Worm (Caenorhabditis elegans) whole organism, L4 larva: Measurements from ENCODE around the gene flp-23.
A peak's percentile ranks its signal among the peaks of the same experiment; 100 is the strongest.

Source experiments
- D1046.2 ChIP-seq: fragments of 200-800 bp; sonication (Bioruptor generic); IDR thresholded peaks from 2 replicates; pipeline ENCODE4 v1.3.6; 2022; ENCODE audit warnings: missing genetic modification characterization, missing compliant biosample characterization
- F10B5.3 ChIP-seq: sonication (generic microtip); optimal IDR thresholded peaks from 2 replicates; lab custom pipeline; 2016; ENCODE audit warnings: mild to moderate bottlenecking, missing genetic modification characterization, missing compliant biosample characterization
- F26F4.8 ChIP-seq: fragments of 200-800 bp; sonication (Bioruptor generic); conservative IDR thresholded peaks from 2 replicates; pipeline ENCODE4 v1.3.6; 2022; ENCODE audit warnings: missing genetic modification characterization, missing compliant biosample characterization
- F37D6.2 ChIP-seq: sonication (generic microtip); optimal IDR thresholded peaks from 2 replicates; lab custom pipeline; 2016; ENCODE audit warnings: mild to moderate bottlenecking, missing genetic modification characterization, missing compliant biosample characterization
- F44E2.7 ChIP-seq: fragments of 200-800 bp; sonication (Bioruptor generic); IDR thresholded peaks from 2 replicates; pipeline ENCODE4 v2.1.2; 2022; ENCODE audit warnings: missing genetic modification characterization, missing compliant biosample characterization
- T20F7.1 ChIP-seq: fragments of 200-800 bp; sonication (Bioruptor generic); optimal IDR thresholded peaks from 2 replicates; lab custom pipeline; 2018; ENCODE audit warnings: mild to moderate bottlenecking, missing genetic modification characterization, missing compliant biosample characterization
- Y48G9A.11 ChIP-seq: fragments of 200-800 bp; sonication (Bioruptor generic); IDR thresholded peaks from 2 replicates; pipeline ENCODE4 v1.3.6; 2022; ENCODE audit warnings: missing genetic modification reagents, missing genetic modification characterization, missing compliant biosample characterization
- Y5F2A.4 ChIP-seq: fragments of 200-800 bp; sonication (Bioruptor generic); optimal IDR thresholded peaks from 2 replicates; lab custom pipeline; 2018; ENCODE audit warnings: mild to moderate bottlenecking, missing genetic modification characterization, missing compliant biosample characterization
- Y75B8A.6 ChIP-seq: fragments of 200-800 bp; sonication (Bioruptor generic); IDR thresholded peaks from 2 replicates; pipeline ENCODE4 v1.3.6; 2022; ENCODE audit warnings: missing genetic modification reagents, missing genetic modification characterization, missing compliant biosample characterization
- ZK337.2 ChIP-seq: fragments of 200-800 bp; sonication (Bioruptor generic); IDR thresholded peaks from 2 replicates; pipeline ENCODE4 v1.3.6; 2022; ENCODE audit warnings: missing genetic modification reagents, missing genetic modification characterization, missing compliant biosample characterization
- ZK546.5 ChIP-seq, 2 experiments: sonication (generic microtip); optimal IDR thresholded peaks; 2 replicates each; lab custom pipeline; 2017; ENCODE audit warnings: missing biosample characterization in 2 of 2, missing genetic modification characterization in 2 of 2
- ceh-28 ChIP-seq: fragments of 150-350 bp; optimal IDR thresholded peaks from 2 replicates; lab custom pipeline; 2014; ENCODE audit warnings: missing biosample characterization, missing genetic modification reagents, missing genetic modification characterization
- ceh-32 ChIP-seq: sonication (generic microtip); optimal IDR thresholded peaks from 2 replicates; lab custom pipeline; 2016; ENCODE audit warnings: mild to moderate bottlenecking, missing genetic modification characterization, missing compliant biosample characterization; ENCODE audit not compliant: poor library complexity
- ceh-62 ChIP-seq: sonication (generic microtip); optimal IDR thresholded peaks from 2 replicates; lab custom pipeline; 2017; ENCODE audit warnings: missing biosample characterization, missing genetic modification characterization
- ces-1 ChIP-seq: fragments of 150-350 bp; sonication (generic microtip); optimal IDR thresholded peaks from 4 replicates; lab custom pipeline; 2014; ENCODE audit warnings: missing biosample characterization, missing genetic modification reagents, missing genetic modification characterization
- daf-12 ChIP-seq: fragments of 150-350 bp; optimal IDR thresholded peaks from 2 replicates; lab custom pipeline; 2014; ENCODE audit warnings: missing biosample characterization, missing genetic modification reagents, missing genetic modification characterization
- daf-16 ChIP-seq, 3 experiments: sonication (generic microtip); optimal IDR thresholded peaks; 2 replicates each; lab custom pipeline; 2016 to 2017; ENCODE audit warnings: missing genetic modification characterization in 3 of 3, missing genetic modification reagents in 3 of 3, mild to moderate bottlenecking in 2 of 3, missing compliant biosample characterization in 2 of 3, missing biosample characterization in 1 of 3, moderate library complexity in 1 of 3
- daf-8 ChIP-seq: fragments of 200-800 bp; sonication (Bioruptor generic); IDR thresholded peaks from 2 replicates; pipeline ENCODE4 v1.3.6; 2022; ENCODE audit warnings: missing genetic modification characterization, missing compliant biosample characterization
- dmd-8 ChIP-seq: fragments of 200-800 bp; sonication (Bioruptor generic); IDR thresholded peaks from 2 replicates; pipeline ENCODE4 v1.3.6; 2022; ENCODE audit warnings: missing genetic modification characterization, missing compliant biosample characterization
- duxl-1 ChIP-seq: sonication (generic microtip); optimal IDR thresholded peaks from 2 replicates; lab custom pipeline; 2016; ENCODE audit warnings: mild to moderate bottlenecking, missing genetic modification characterization, moderate library complexity, missing compliant biosample characterization; ENCODE audit not compliant: poor library complexity
- egl-43 ChIP-seq: fragments of 200-800 bp; sonication (Bioruptor generic); IDR thresholded peaks from 2 replicates; pipeline ENCODE4 v1.3.6; 2022; ENCODE audit warnings: missing genetic modification reagents, missing genetic modification characterization, missing compliant biosample characterization
- hlh-11 ChIP-seq: fragments of 200-800 bp; sonication (Bioruptor generic); optimal IDR thresholded peaks from 2 replicates; lab custom pipeline; 2018; ENCODE audit warnings: mild to moderate bottlenecking, missing genetic modification characterization, missing compliant biosample characterization
- hlh-30 ChIP-seq: sonication (generic microtip); optimal IDR thresholded peaks from 2 replicates; lab custom pipeline; 2017; ENCODE audit warnings: antibody characterized with exemption, mild to moderate bottlenecking, missing genetic modification characterization, missing compliant biosample characterization; ENCODE audit not compliant: insufficient read depth
- hmg-1.1 ChIP-seq: fragments of 200-800 bp; sonication (Bioruptor generic); IDR thresholded peaks from 2 replicates; pipeline ENCODE4 v1.3.6; 2022; ENCODE audit warnings: missing genetic modification reagents, missing genetic modification characterization, missing compliant biosample characterization
- jun-1 ChIP-seq: fragments of 150-350 bp; optimal IDR thresholded peaks from 2 replicates; lab custom pipeline; 2014; ENCODE audit warnings: missing biosample characterization, missing genetic modification reagents, missing genetic modification characterization
- lim-7 ChIP-seq: fragments of 200-800 bp; sonication (Bioruptor generic); IDR thresholded peaks from 2 replicates; pipeline ENCODE4 v1.3.6; 2022; ENCODE audit warnings: missing genetic modification characterization, missing compliant biosample characterization
- lin-39 ChIP-seq: fragments of 150-350 bp; optimal IDR thresholded peaks from 2 replicates; lab custom pipeline; 2014; ENCODE audit warnings: missing biosample characterization, missing genetic modification reagents, missing genetic modification characterization
- madf-9 ChIP-seq: fragments of 200-800 bp; sonication (Bioruptor generic); conservative IDR thresholded peaks from 2 replicates; pipeline ENCODE4 v1.3.6; 2022; ENCODE audit warnings: missing genetic modification reagents, missing genetic modification characterization, missing compliant biosample characterization
- mdl-1 ChIP-seq, 2 experiments: fragments of 150-350 bp in 1 of 2; sonication (generic microtip) in 1 of 2; optimal IDR thresholded peaks; 2 replicates each; lab custom pipeline; 2014 to 2017; ENCODE audit warnings: missing biosample characterization in 2 of 2, missing genetic modification characterization in 2 of 2
- mep-1 ChIP-seq: fragments of 150-350 bp; sonication (generic microtip); optimal IDR thresholded peaks from 3 replicates; lab custom pipeline; 2014; ENCODE audit warnings: missing biosample characterization, missing genetic modification characterization
- mxl-2 ChIP-seq: fragments of 200-800 bp; sonication (Bioruptor generic); conservative IDR thresholded peaks from 2 replicates; pipeline ENCODE4 v1.3.6; 2022; ENCODE audit warnings: missing genetic modification reagents, missing genetic modification characterization, missing compliant biosample characterization
- mxl-3 ChIP-seq: fragments of 200-800 bp; sonication (Bioruptor generic); optimal IDR thresholded peaks from 2 replicates; lab custom pipeline; 2018; ENCODE audit warnings: mild to moderate bottlenecking, missing genetic modification characterization, missing compliant biosample characterization
- nhr-48 ChIP-seq: sonication (generic microtip); optimal IDR thresholded peaks from 2 replicates; lab custom pipeline; 2016; ENCODE audit warnings: mild to moderate bottlenecking, missing genetic modification characterization, missing compliant biosample characterization
- nhr-6 ChIP-seq: fragments of 150-350 bp; optimal IDR thresholded peaks from 2 replicates; lab custom pipeline; 2014; ENCODE audit warnings: missing biosample characterization, missing genetic modification characterization
- nhr-77 ChIP-seq: fragments of 150-350 bp; optimal IDR thresholded peaks from 2 replicates; lab custom pipeline; 2014; ENCODE audit warnings: missing biosample characterization, missing genetic modification characterization
- pha-4 ChIP-seq, 2 experiments: fragments of 150-350 bp in 1 of 2; fragments of 200-800 bp in 1 of 2; sonication (Bioruptor generic) in 1 of 2; IDR thresholded peaks in 1 of 2; optimal IDR thresholded peaks in 1 of 2; 2 replicates each; pipeline versions ENCODE4 v1.3.6 to Lab custom; 2014 to 2022; ENCODE audit warnings: missing genetic modification characterization in 2 of 2, missing genetic modification reagents in 2 of 2, missing biosample characterization in 1 of 2, missing compliant biosample characterization in 1 of 2
- php-3 ChIP-seq: fragments of 200-800 bp; sonication (Bioruptor generic); IDR thresholded peaks from 2 replicates; pipeline ENCODE4 v1.3.6; 2022; ENCODE audit warnings: missing genetic modification reagents, missing genetic modification characterization, missing compliant biosample characterization
- rbr-2 ChIP-seq: sonication (generic microtip); optimal IDR thresholded peaks from 2 replicates; lab custom pipeline; 2016; ENCODE audit warnings: missing genotype, missing genetic modification characterization, missing compliant biosample characterization
- saeg-2 ChIP-seq: fragments of 200-800 bp; sonication (Bioruptor generic); IDR thresholded peaks from 2 replicates; pipeline ENCODE4 v1.3.6; 2022; ENCODE audit warnings: missing genetic modification reagents, missing genetic modification characterization, missing compliant biosample characterization
- sdz-12 ChIP-seq: fragments of 200-800 bp; sonication (Bioruptor generic); optimal IDR thresholded peaks from 2 replicates; lab custom pipeline; 2018; ENCODE audit warnings: mild to moderate bottlenecking, missing genetic modification characterization, missing compliant biosample characterization
- skn-1 ChIP-seq: fragments of 150-350 bp; optimal IDR thresholded peaks from 2 replicates; lab custom pipeline; 2014; ENCODE audit warnings: missing biosample characterization, missing genetic modification characterization
- spr-3 ChIP-seq: fragments of 200-800 bp; sonication (Bioruptor generic); optimal IDR thresholded peaks from 2 replicates; lab custom pipeline; 2018; ENCODE audit warnings: mild to moderate bottlenecking, missing genetic modification characterization, missing compliant biosample characterization
- tag-97 ChIP-seq: fragments of 200-800 bp; sonication (Bioruptor generic); IDR thresholded peaks from 2 replicates; pipeline ENCODE4 v1.3.6; 2022; ENCODE audit warnings: missing genetic modification characterization, missing compliant biosample characterization
- unc-130 ChIP-seq: sonication (generic microtip); optimal IDR thresholded peaks from 2 replicates; lab custom pipeline; 2016; ENCODE audit warnings: missing genetic modification reagents, missing genetic modification characterization, missing compliant biosample characterization
- unc-39 ChIP-seq: sonication (generic microtip); optimal IDR thresholded peaks from 2 replicates; lab custom pipeline; 2017; ENCODE audit warnings: missing biosample characterization, missing genetic modification characterization
- unc-62 ChIP-seq, 3 experiments: fragments of 150-350 bp in 1 of 3; sonication (generic microtip); optimal IDR thresholded peaks in 2 of 3; peaks in 1 of 3; 1 replicate in 1 of 3; 2 replicates in 2 of 3; lab custom pipeline; 2014 to 2017; ENCODE audit warnings: missing biosample characterization in 3 of 3, missing genetic modification characterization in 3 of 3, missing genetic modification reagents in 3 of 3, missing genotype in 1 of 3
- zfp-2 ChIP-seq: sonication (generic microtip); optimal IDR thresholded peaks from 2 replicates; lab custom pipeline; 2016; ENCODE audit warnings: mild to moderate bottlenecking, missing genetic modification characterization, missing compliant biosample characterization
- zip-11 ChIP-seq: fragments of 200-800 bp; sonication (Bioruptor generic); IDR thresholded peaks from 2 replicates; pipeline ENCODE4 v1.3.6; 2022; ENCODE audit warnings: missing genetic modification characterization, missing compliant biosample characterization
- ztf-11 ChIP-seq: fragments of 150-350 bp; optimal IDR thresholded peaks from 2 replicates; lab custom pipeline; 2014; ENCODE audit warnings: missing biosample characterization, missing genetic modification characterization
- ztf-7 ChIP-seq: fragments of 150-350 bp; optimal IDR thresholded peaks from 2 replicates; lab custom pipeline; 2014; ENCODE audit warnings: missing biosample characterization, missing genetic modification characterization

Gene flp-23

DNA sequence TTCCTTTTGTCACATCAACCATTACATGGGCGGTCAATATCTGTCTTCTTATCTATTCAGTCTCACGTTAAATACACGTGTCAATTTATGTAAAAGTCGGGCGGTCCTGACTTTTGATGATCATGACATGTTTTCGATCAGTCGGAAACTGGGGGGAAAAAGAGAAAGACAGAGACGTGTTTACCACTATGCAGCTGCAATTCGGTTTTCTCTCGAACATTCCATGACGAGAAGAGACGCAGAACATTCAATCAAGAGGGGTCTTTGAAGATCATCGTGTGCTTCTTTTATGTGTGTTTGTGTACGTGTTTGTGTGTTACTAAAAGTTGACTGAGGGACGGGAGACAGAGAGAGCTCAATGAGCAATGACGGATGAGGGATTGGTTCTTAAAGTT lies 7.8 kb downstream of the flp-23 start (continued):
- TF ChIP-seq daf-16 (GFP tag; optimal IDR thresholded peaks at IDR 0.05; lab: Kevin White, UChicago) (peak; percentile 97 to 99), daf-16 (tag; optimal IDR thresholded peaks at IDR 0.05; lab: Kevin White, UChicago) (peak; percentile 99), mep-1 (tag; lab: Kevin White, UChicago) (peak; percentile 90), unc-39 (tag; lab: Kevin White, UChicago) (no peak), F10B5.3 (tag; lab: Kevin White, UChicago) (no peak), nhr-48 (peak; percentile 97), pha-4 (GFP tag; IDR thresholded peaks at IDR 0.05; lab: Robert Waterston, UW) (peak; percentile 77), pha-4 (tag; optimal IDR thresholded peaks at IDR 0.05; lab: Kevin White, UChicago) (peak; percentile 97), nhr-77 (tag; lab: Kevin White, UChicago) (peak; percentile 91), spr-3 (no peak), Y75B8A.6 (GFP tag; lab: Robert Waterston, UW) (no peak), T20F7.1 (GFP tag; lab: Kevin White, UChicago) (peak; percentile 82), ZK337.2 (GFP tag; lab: Robert Waterston, UW) (no peak), hmg-1.1 (GFP tag; lab: Robert Waterston, UW) (peak; percentile 78), ZK546.5 (tag; optimal IDR thresholded peaks at IDR 0.05; lab: Kevin White, UChicago) (no peak), mxl-2 (GFP tag; lab: Robert Waterston, UW) (peak; percentile 93), sdz-12 (GFP tag; lab: Kevin White, UChicago) (no peak), mdl-1 (tag; optimal IDR thresholded peaks at IDR 0.05; lab: Kevin White, UChicago) (peak; percentile 66 to 97), php-3 (peak; percentile 96), ztf-11 (no peak), tag-97 (GFP tag; lab: Robert Waterston, UW) (no peak), lim-7 (GFP tag; lab: Robert Waterston, UW) (0 out of 2 replicates have a peak, but pooled peaks have one; percentile 6), Y5F2A.4 (no peak), Y48G9A.11 (no peak), ces-1 (GFP tag; lab: Kevin White, UChicago) (no peak), hlh-30 (tag; lab: Kevin White, UChicago) (peak; percentile 96), zfp-2 (tag; lab: Kevin White, UChicago) (no peak), F26F4.8 (no peak), F44E2.7 (no peak), daf-12 (tag; lab: Kevin White, UChicago) (no peak), egl-43 (GFP tag; lab: Robert Waterston, UW) (no peak), unc-62 (GFP tag; optimal IDR thresholded peaks at IDR 0.05 in 1 of 2; lab: Kevin White, UChicago) (peak; percentile 45 to 99), unc-62 (tag; optimal IDR thresholded peaks at IDR 0.05; lab: Kevin White, UChicago) (peak; percentile 31), lin-39 (tag; lab: Kevin White, UChicago) (no peak), ceh-28 (peak; percentile 32), duxl-1 (no peak), mxl-3 (GFP tag; lab: Kevin White, UChicago) (peak; percentile 98), ztf-7 (tag; lab: Kevin White, UChicago) (peak; percentile 72), daf-8 (GFP tag; lab: Robert Waterston, UW) (no peak), hlh-11 (peak; percentile 99), skn-1 (tag; lab: Kevin White, UChicago) (peak; percentile 53), rbr-2 (tag; lab: Kevin White, UChicago) (peak; percentile 90), dmd-8 (GFP tag; lab: Robert Waterston, UW) (no peak), ceh-32 (tag; lab: Kevin White, UChicago) (no peak), F37D6.2 (tag; lab: Kevin White, UChicago) (peak; percentile 19), ceh-62 (no peak), unc-130 (GFP tag; lab: Kevin White, UChicago) (no peak), D1046.2 (no peak), madf-9 (peak; percentile 44), nhr-6 (tag; lab: Kevin White, UChicago) (no peak), jun-1 (tag; lab: Kevin White, UChicago) (peak; percentile 49), saeg-2 (GFP tag; lab: Robert Waterston, UW) (peak; percentile 64; the same call in 1 of the 2 replicates), zip-11 (no peak)
